Fruit fly (Drosophila melanogaster): Measurements from ENCODE around the gene CG7953.

- no peak for TF ChIP-seq pan (optimal IDR thresholded peaks at IDR 0.05)
- TF ChIP-seq usp (GFP tag; optimal IDR thresholded peaks at IDR 0.05): no peak
- no peak for TF ChIP-seq Dll (optimal IDR thresholded peaks at IDR 0.05)
- TF ChIP-seq CG8478 (optimal IDR thresholded peaks at IDR 0.05): no peak
These were observed 6.2 kb upstream of the CG7953 start, which contains the start of gene CG33307 for dm6 chr2L:13841508-13841907.
